Worm (Caenorhabditis elegans): Measurements from ENCODE around the gene nuaf-1.

The nuaf-1 gene

ce11 chrV:13536058-13536579, 32.3 kb downstream of the nuaf-1 start, which contains the start of gene frpr-5:
frpr-5 (minus strand) TSS chrV:13536108.
- TF ChIP-seq ceh-16 (tag; optimal IDR thresholded peaks at IDR 0.05) (no peak), crh-2 (tag; optimal IDR thresholded peaks at IDR 0.05) (no peak), ZK546.5 (tag; optimal IDR thresholded peaks at IDR 0.05) (no peak), skn-1 (tag; optimal IDR thresholded peaks at IDR 0.05) (no peak)

ce11 chrV:13532469-13532868, 36.0 kb downstream of the nuaf-1 start:
- no peak for TF ChIP-seq unc-39 (tag; optimal IDR thresholded peaks at IDR 0.05)
- no peak for TF ChIP-seq lsy-2 (tag; optimal IDR thresholded peaks at IDR 0.05)
- no peak for TF ChIP-seq ceh-16 (tag; optimal IDR thresholded peaks at IDR 0.05)
- TF ChIP-seq nhr-129 (tag; optimal IDR thresholded peaks at IDR 0.05): no peak
- TF ChIP-seq lin-11 (tag; optimal IDR thresholded peaks at IDR 0.05): no peak
- TF ChIP-seq sma-3 (GFP tag; optimal IDR thresholded peaks at IDR 0.05): no peak
- TF ChIP-seq C34F6.9 (tag; optimal IDR thresholded peaks at IDR 0.05): no peak
- no peak for TF ChIP-seq nhr-77 (tag; optimal IDR thresholded peaks at IDR 0.05)
- TF ChIP-seq nhr-21 (tag; optimal IDR thresholded peaks at IDR 0.05): no peak
- TF ChIP-seq unc-55 (GFP tag; optimal IDR thresholded peaks at IDR 0.05): no peak
- TF ChIP-seq blmp-1 (tag; optimal IDR thresholded peaks at IDR 0.05; ENCODE audit: insufficient read depth): no peak
- no peak for TF ChIP-seq gmeb-1 (tag; optimal IDR thresholded peaks at IDR 0.05)

- no peak for TF ChIP-seq nhr-23 (tag; optimal IDR thresholded peaks at IDR 0.05)
- no peak for TF ChIP-seq nhr-10 (tag; optimal IDR thresholded peaks at IDR 0.05)
- no peak for TF ChIP-seq lin-39 (tag; optimal IDR thresholded peaks at IDR 0.05)
- TF ChIP-seq fos-1 (tag; optimal IDR thresholded peaks at IDR 0.05): peak; percentile 93
- TF ChIP-seq gmeb-1 (tag; optimal IDR thresholded peaks at IDR 0.05): no peak
- TF ChIP-seq mbf-1 (tag; optimal IDR thresholded peaks at IDR 0.05): no peak
Measured at ce11 chrV:13530698-13531097, 37.7 kb downstream of the nuaf-1 start, which contains the start of gene ttr-44. ttr-44 (minus strand) TSS chrV:13530744.

ce11 chrV:13529165-13529564, 39.3 kb downstream of the nuaf-1 start:
- TF ChIP-seq ztf-1 (GFP tag; conservative IDR thresholded peaks at IDR 0.05) (no peak), unc-62 (GFP tag; optimal IDR thresholded peaks at IDR 0.05) (no peak), nhr-129 (tag; optimal IDR thresholded peaks at IDR 0.05) (peak; percentile 7), sem-4 (tag; optimal IDR thresholded peaks at IDR 0.05) (no peak), sma-9 (GFP tag; optimal IDR thresholded peaks at IDR 0.05) (no peak), sma-9 (tag; optimal IDR thresholded peaks at IDR 0.05) (no peak)

- TF ChIP-seq dmd-4 (tag; optimal IDR thresholded peaks at IDR 0.05) (no peak), ZK546.5 (tag; optimal IDR thresholded peaks at IDR 0.05) (no peak), unc-55 (GFP tag; optimal IDR thresholded peaks at IDR 0.05) (no peak), ceh-16 (tag; optimal IDR thresholded peaks at IDR 0.05) (no peak), sma-9 (GFP tag; optimal IDR thresholded peaks at IDR 0.05) (no peak), sma-9 (tag; optimal IDR thresholded peaks at IDR 0.05) (no peak), nhr-11 (tag; optimal IDR thresholded peaks at IDR 0.05) (no peak), lsy-2 (tag; optimal IDR thresholded peaks at IDR 0.05) (no peak), ztf-11 (tag; optimal IDR thresholded peaks at IDR 0.05) (no peak), nhr-21 (tag; optimal IDR thresholded peaks at IDR 0.05) (no peak), aly-2 (tag; optimal IDR thresholded peaks at IDR 0.05) (no peak), nhr-129 (tag; optimal IDR thresholded peaks at IDR 0.05) (no peak), ztf-1 (GFP tag; conservative IDR thresholded peaks at IDR 0.05) (no peak)
Measured at ce11 chrV:13523194-13523593, 45.2 kb downstream of the nuaf-1 start, which contains the start of gene R11G10.3. R11G10.3 (plus strand) TSS chrV:13523494.
